Worm (Caenorhabditis elegans) whole organism, young adult: ENCODE results near the gene F22B5.4.

Experiments used
- B0035.1 ChIP-seq: sonication (generic microtip); optimal IDR thresholded peaks from 2 replicates; lab custom pipeline; 2016; ENCODE audit warnings: missing genetic modification characterization, mild to moderate bottlenecking, missing compliant biosample characterization, missing genotype, missing genetic modification reagents
- D2030.7 ChIP-seq: fragments of 200-800 bp; sonication (Bioruptor generic); IDR thresholded peaks from 2 replicates; pipeline ENCODE4 v1.3.6; 2022; ENCODE audit warnings: missing genetic modification reagents, missing genetic modification characterization, missing compliant biosample characterization
- F22D6.2 ChIP-seq: sonication (generic microtip); optimal IDR thresholded peaks from 2 replicates; lab custom pipeline; 2016; ENCODE audit warnings: mild to moderate bottlenecking, missing genetic modification characterization, missing compliant biosample characterization
- F23B12.7 ChIP-seq: sonication (generic microtip); optimal IDR thresholded peaks from 2 replicates; lab custom pipeline; 2017; ENCODE audit warnings: missing genetic modification characterization, mild to moderate bottlenecking, missing compliant biosample characterization, antibody characterized with exemption, moderate library complexity; ENCODE audit not compliant: insufficient read depth
- F33H1.4 ChIP-seq: fragments of 200-800 bp; sonication (Bioruptor generic); IDR thresholded peaks from 2 replicates; pipeline ENCODE4 v1.3.6; 2022; ENCODE audit warnings: missing genetic modification reagents, missing genetic modification characterization, missing compliant biosample characterization
- F39B2.1 ChIP-seq: fragments of 200-800 bp; sonication (Bioruptor generic); IDR thresholded peaks from 2 replicates; pipeline ENCODE4 v1.3.6; 2022; ENCODE audit warnings: missing genetic modification reagents, missing genetic modification characterization, missing compliant biosample characterization
- F49E8.2 ChIP-seq: sonication (generic microtip); optimal IDR thresholded peaks from 3 replicates; lab custom pipeline; 2017; ENCODE audit warnings: missing genetic modification characterization, mild to moderate bottlenecking, missing compliant biosample characterization, antibody characterized with exemption, moderate library complexity; ENCODE audit not compliant: insufficient read depth
- F55B11.4 ChIP-seq: sonication (generic microtip); optimal IDR thresholded peaks from 2 replicates; lab custom pipeline; 2016; ENCODE audit warnings: missing compliant biosample characterization, missing genetic modification characterization, borderline replicate concordance; ENCODE audit not compliant: insufficient read depth
- T26A5.8 ChIP-seq: sonication (generic microtip); optimal IDR thresholded peaks from 2 replicates; lab custom pipeline; 2016; ENCODE audit warnings: missing genetic modification characterization, missing compliant biosample characterization
- Y53F4B.3 ChIP-seq: fragments of 200-800 bp; sonication (Bioruptor generic); IDR thresholded peaks from 2 replicates; pipeline ENCODE4 v1.3.6; 2022; ENCODE audit warnings: missing genetic modification reagents, missing genetic modification characterization, missing compliant biosample characterization
- Y56A3A.18 ChIP-seq: fragments of 200-800 bp; sonication (Bioruptor generic); IDR thresholded peaks from 2 replicates; pipeline ENCODE4 v1.3.6; 2022; ENCODE audit warnings: missing genetic modification reagents, missing genetic modification characterization, missing compliant biosample characterization
- Y95B8A.8 ChIP-seq: fragments of 200-800 bp; sonication (Bioruptor generic); IDR thresholded peaks from 2 replicates; pipeline ENCODE4 v1.3.6; 2022; ENCODE audit warnings: missing genetic modification reagents, missing genetic modification characterization, missing compliant biosample characterization
- akir-1 ChIP-seq: fragments of 200-800 bp; sonication (Bioruptor generic); optimal IDR thresholded peaks from 2 replicates; lab custom pipeline; 2018; ENCODE audit warnings: mild to moderate bottlenecking, missing genetic modification characterization, moderate library complexity, missing compliant biosample characterization
- aptf-3 ChIP-seq: fragments of 200-800 bp; sonication (Bioruptor generic); IDR thresholded peaks from 2 replicates; pipeline ENCODE4 v1.3.6; 2022; ENCODE audit warnings: missing genetic modification characterization, missing compliant biosample characterization
- attf-3 ChIP-seq: fragments of 200-800 bp; sonication (Bioruptor generic); conservative IDR thresholded peaks from 2 replicates; pipeline ENCODE4 v1.3.6; 2022; ENCODE audit warnings: missing genetic modification reagents, missing genetic modification characterization, missing compliant biosample characterization
- attf-6 ChIP-seq: fragments of 200-800 bp; sonication (Bioruptor generic); IDR thresholded peaks from 2 replicates; pipeline ENCODE4 v1.3.6; 2022; ENCODE audit warnings: missing genetic modification reagents, missing genetic modification characterization, missing compliant biosample characterization
- bed-2 ChIP-seq: fragments of 200-800 bp; sonication (Bioruptor generic); IDR thresholded peaks from 2 replicates; pipeline ENCODE4 v1.3.6; 2022; ENCODE audit warnings: missing genetic modification reagents, missing genetic modification characterization, missing compliant biosample characterization
- cebp-1 ChIP-seq, 2 experiments: fragments of 200-800 bp in 1 of 2; sonication (Bioruptor generic) in 1 of 2; sonication (generic microtip) in 1 of 2; IDR thresholded peaks in 1 of 2; optimal IDR thresholded peaks in 1 of 2; 2 replicates each; pipeline versions ENCODE4 v1.3.6 to Lab custom; 2017 to 2022; ENCODE audit warnings: missing compliant biosample characterization in 2 of 2, missing genetic modification characterization in 2 of 2, mild to moderate bottlenecking in 1 of 2, missing genetic modification reagents in 1 of 2, moderate library complexity in 1 of 2
- ceh-100 ChIP-seq: fragments of 200-800 bp; sonication (Bioruptor generic); IDR thresholded peaks from 2 replicates; pipeline ENCODE4 v1.3.6; 2022; ENCODE audit warnings: missing genetic modification reagents, missing genetic modification characterization, missing compliant biosample characterization
- ceh-27 ChIP-seq: fragments of 200-800 bp; sonication (Bioruptor generic); optimal IDR thresholded peaks from 2 replicates; lab custom pipeline; 2018; ENCODE audit warnings: mild to moderate bottlenecking, missing genetic modification characterization, moderate library complexity, missing compliant biosample characterization
- die-1 ChIP-seq: sonication (generic microtip); optimal IDR thresholded peaks from 2 replicates; lab custom pipeline; 2016; ENCODE audit warnings: missing genotype, mild to moderate bottlenecking, missing genetic modification characterization, missing compliant biosample characterization
- dox-1 ChIP-seq: fragments of 200-800 bp; sonication (Bioruptor generic); IDR thresholded peaks from 2 replicates; pipeline ENCODE4 v1.3.6; 2022; ENCODE audit warnings: missing genetic modification reagents, missing genetic modification characterization, missing compliant biosample characterization
- egrh-3 ChIP-seq: fragments of 200-800 bp; sonication (Bioruptor generic); IDR thresholded peaks from 2 replicates; pipeline ENCODE4 v1.3.6; 2022; ENCODE audit warnings: missing genetic modification reagents, missing genetic modification characterization, missing compliant biosample characterization
- him-1 ChIP-seq: sonication (generic microtip); optimal IDR thresholded peaks from 2 replicates; lab custom pipeline; 2016; ENCODE audit warnings: missing genotype, missing genetic modification reagents, missing genetic modification characterization, missing compliant biosample characterization
- hmg-20 ChIP-seq: fragments of 200-800 bp; sonication (Bioruptor generic); IDR thresholded peaks from 2 replicates; pipeline ENCODE4 v1.3.6; 2022; ENCODE audit warnings: missing genetic modification reagents, missing genetic modification characterization, missing compliant biosample characterization
- let-526 ChIP-seq: fragments of 200-800 bp; sonication (Bioruptor generic); IDR thresholded peaks from 2 replicates; pipeline ENCODE4 v1.3.6; 2022; ENCODE audit warnings: missing genetic modification reagents, missing genetic modification characterization, missing compliant biosample characterization
- let-607 ChIP-seq, 2 experiments: fragments of 200-800 bp in 1 of 2; sonication (Bioruptor generic) in 1 of 2; sonication (generic microtip) in 1 of 2; optimal IDR thresholded peaks; 2 replicates each; lab custom pipeline; 2016 to 2018; ENCODE audit warnings: mild to moderate bottlenecking in 2 of 2, missing compliant biosample characterization in 2 of 2, missing genetic modification characterization in 2 of 2, moderate library complexity in 2 of 2, missing genotype in 1 of 2
- lin-26 ChIP-seq: fragments of 200-800 bp; sonication (Bioruptor generic); IDR thresholded peaks from 2 replicates; pipeline ENCODE4 v1.3.6; 2022; ENCODE audit warnings: missing genetic modification reagents, missing genetic modification characterization, missing compliant biosample characterization
- lin-54 ChIP-seq: fragments of 200-800 bp; sonication (Bioruptor generic); optimal IDR thresholded peaks from 2 replicates; lab custom pipeline; 2018; ENCODE audit warnings: mild to moderate bottlenecking, missing genetic modification characterization, missing compliant biosample characterization
- lsl-1 ChIP-seq: fragments of 200-800 bp; sonication (Bioruptor generic); optimal IDR thresholded peaks from 2 replicates; lab custom pipeline; 2018; ENCODE audit warnings: mild to moderate bottlenecking, missing genetic modification characterization, moderate library complexity, missing compliant biosample characterization
- lsy-27 ChIP-seq: sonication (generic microtip); optimal IDR thresholded peaks from 2 replicates; lab custom pipeline; 2017; ENCODE audit warnings: missing genetic modification characterization, mild to moderate bottlenecking, missing compliant biosample characterization, antibody characterized with exemption, missing genotype, borderline replicate concordance; ENCODE audit not compliant: insufficient read depth
- madf-6 ChIP-seq: fragments of 200-800 bp; sonication (Bioruptor generic); IDR thresholded peaks from 2 replicates; pipeline ENCODE4 v1.3.6; 2022; ENCODE audit warnings: missing genetic modification reagents, missing genetic modification characterization, missing compliant biosample characterization
- madf-8 ChIP-seq: fragments of 200-800 bp; sonication (Bioruptor generic); conservative IDR thresholded peaks from 2 replicates; pipeline ENCODE4 v1.3.6; 2022; ENCODE audit warnings: missing genetic modification reagents, missing genetic modification characterization, missing compliant biosample characterization
- mes-4 ChIP-seq: sonication (generic microtip); optimal IDR thresholded peaks from 2 replicates; lab custom pipeline; 2016; ENCODE audit warnings: missing genotype, missing genetic modification characterization, missing compliant biosample characterization
- rec-8 ChIP-seq, 2 experiments: sonication (generic microtip); optimal IDR thresholded peaks; 2 replicates each; lab custom pipeline; 2016; ENCODE audit warnings: mild to moderate bottlenecking in 2 of 2, missing genetic modification characterization in 2 of 2, missing genetic modification reagents in 2 of 2, missing genotype in 2 of 2, missing biosample characterization in 1 of 2, missing compliant biosample characterization in 1 of 2, moderate library complexity in 1 of 2
- sea-2 ChIP-seq: fragments of 200-800 bp; sonication (Bioruptor generic); IDR thresholded peaks from 2 replicates; pipeline ENCODE4 v1.3.6; 2022; ENCODE audit warnings: missing genetic modification characterization, missing compliant biosample characterization
- snpc-1.1 ChIP-seq: sonication (generic microtip); optimal IDR thresholded peaks from 2 replicates; lab custom pipeline; 2017; ENCODE audit warnings: missing genetic modification characterization, mild to moderate bottlenecking, missing compliant biosample characterization, antibody characterized with exemption, moderate library complexity, missing genotype, missing genetic modification reagents; ENCODE audit not compliant: insufficient read depth
- snpc-1.3 ChIP-seq: sonication (generic microtip); optimal IDR thresholded peaks from 2 replicates; lab custom pipeline; 2017; ENCODE audit warnings: missing genetic modification characterization, mild to moderate bottlenecking, missing compliant biosample characterization, antibody characterized with exemption, moderate library complexity, missing genotype, missing genetic modification reagents; ENCODE audit not compliant: insufficient read depth
- snpc-4 ChIP-seq, 5 experiments: fragments of 150-350 bp in 1 of 5; sonication (generic microtip) in 4 of 5; optimal IDR thresholded peaks; 2 replicates each; lab custom pipeline; 2014 to 2018; ENCODE audit warnings: missing genetic modification characterization in 5 of 5, missing biosample characterization in 3 of 5, antibody characterized with exemption in 2 of 5, mild to moderate bottlenecking in 2 of 5, missing compliant biosample characterization in 2 of 5, missing genotype in 2 of 5, moderate library complexity in 2 of 5, missing genetic modification reagents in 1 of 5
- somi-1 ChIP-seq: fragments of 200-800 bp; sonication (Bioruptor generic); optimal IDR thresholded peaks from 2 replicates; lab custom pipeline; 2018; ENCODE audit warnings: mild to moderate bottlenecking, missing genetic modification characterization, missing compliant biosample characterization
- sptf-2 ChIP-seq: fragments of 200-800 bp; sonication (Bioruptor generic); optimal IDR thresholded peaks from 2 replicates; lab custom pipeline; 2018; ENCODE audit warnings: mild to moderate bottlenecking, missing genetic modification characterization, missing compliant biosample characterization
- tlf-1 ChIP-seq: fragments of 200-800 bp; sonication (Bioruptor generic); optimal IDR thresholded peaks from 2 replicates; lab custom pipeline; 2018; ENCODE audit warnings: mild to moderate bottlenecking, missing genetic modification characterization, missing compliant biosample characterization
- ztf-25 ChIP-seq: fragments of 200-800 bp; sonication (Bioruptor generic); IDR thresholded peaks from 2 replicates; pipeline ENCODE4 v1.3.6; 2022; ENCODE audit warnings: missing genetic modification reagents, missing genetic modification characterization, missing compliant biosample characterization
- ztf-6 ChIP-seq: fragments of 200-800 bp; sonication (Bioruptor generic); IDR thresholded peaks from 2 replicates; pipeline ENCODE4 v1.3.6; 2022; ENCODE audit warnings: missing genetic modification reagents, missing genetic modification characterization, missing compliant biosample characterization

The F22B5.4 gene

ce11 chrII:8464448-8464898, 15.0 kb downstream of the F22B5.4 start, which contains the start of gene fars-3 (continued):
- TF ChIP-seq Y95B8A.8 (GFP tag; lab: Robert Waterston, UW) (peak; percentile 23; the same call in 1 of the 2 replicates), F22D6.2 (tag; lab: Kevin White, UChicago) (no peak), F39B2.1 (GFP tag; lab: Robert Waterston, UW) (peak; percentile 39; the same call in 1 of the 2 replicates), snpc-1.1 (tag; lab: Kevin White, UChicago) (no peak), let-607 (tag; optimal IDR thresholded peaks at IDR 0.05; lab: Kevin White, UChicago) (no peak), F55B11.4 (tag; lab: Kevin White, UChicago) (no peak), F49E8.2 (no peak), him-1 (tag; lab: Kevin White, UChicago) (no peak), attf-6 (peak; percentile 60; the same call in 1 of the 2 replicates), egrh-3 (no peak), lsy-27 (tag; lab: Kevin White, UChicago) (no peak), rec-8 (tag; optimal IDR thresholded peaks at IDR 0.05; lab: Kevin White, UChicago) (no peak), hmg-20 (GFP tag; lab: Robert Waterston, UW) (no peak), Y56A3A.18 (GFP tag; lab: Robert Waterston, UW) (no peak), madf-8 (GFP tag; lab: Robert Waterston, UW) (peak; percentile 15; the same call in 1 of the 2 replicates), cebp-1 (GFP tag; IDR thresholded peaks at IDR 0.05; lab: Robert Waterston, UW) (no peak), cebp-1 (tag; optimal IDR thresholded peaks at IDR 0.05; lab: Kevin White, UChicago) (peak; percentile 55), ztf-6 (GFP tag; lab: Robert Waterston, UW) (0 out of 2 replicates have a peak, but pooled peaks have one; percentile 6), ztf-25 (peak; percentile 34; the same call in 1 of the 2 replicates), bed-2 (GFP tag; lab: Robert Waterston, UW) (no peak), ceh-100 (GFP tag; lab: Robert Waterston, UW) (no peak), T26A5.8 (tag; lab: Kevin White, UChicago) (peak; percentile 0), sea-2 (GFP tag; lab: Robert Waterston, UW) (no peak), akir-1 (GFP tag; lab: Kevin White, UChicago) (no peak), aptf-3 (GFP tag; lab: Robert Waterston, UW) (no peak), snpc-1.3 (tag; lab: Kevin White, UChicago) (no peak), lsl-1 (GFP tag; lab: Kevin White, UChicago) (peak; percentile 2), ceh-27 (GFP tag; lab: Kevin White, UChicago) (no peak), B0035.1 (tag; lab: Kevin White, UChicago) (peak; percentile 46), mes-4 (tag; lab: Kevin White, UChicago) (no peak), Y53F4B.3 (GFP tag; lab: Robert Waterston, UW) (no peak), D2030.7 (GFP tag; lab: Robert Waterston, UW) (no peak), F23B12.7 (tag; lab: Kevin White, UChicago) (no peak), somi-1 (GFP tag; lab: Kevin White, UChicago) (no peak), dox-1 (GFP tag; lab: Robert Waterston, UW) (no peak), die-1 (tag; lab: Kevin White, UChicago) (no peak), lin-54 (GFP tag; lab: Kevin White, UChicago) (peak; percentile 61), lin-26 (GFP tag; lab: Robert Waterston, UW) (0 out of 2 replicates have a peak, but pooled peaks have one; percentile 35), let-526 (GFP tag; lab: Robert Waterston, UW) (no peak), attf-3 (no peak), sptf-2 (GFP tag; lab: Kevin White, UChicago) (no peak), madf-6 (GFP tag; lab: Robert Waterston, UW) (peak; percentile 57), tlf-1 (peak; percentile 62), snpc-4 (GFP tag; optimal IDR thresholded peaks at IDR 0.05; lab: Kevin White, UChicago) (peak; percentile 14), snpc-4 (tag; optimal IDR thresholded peaks at IDR 0.05; lab: Kevin White, UChicago) (peak in 1 of 4 experiments; percentile 41), F33H1.4 (GFP tag; lab: Robert Waterston, UW) (no peak)
